Worm (Caenorhabditis elegans): ENCODE measurements around the gene suds-3.

suds-3 gene

DNA sequence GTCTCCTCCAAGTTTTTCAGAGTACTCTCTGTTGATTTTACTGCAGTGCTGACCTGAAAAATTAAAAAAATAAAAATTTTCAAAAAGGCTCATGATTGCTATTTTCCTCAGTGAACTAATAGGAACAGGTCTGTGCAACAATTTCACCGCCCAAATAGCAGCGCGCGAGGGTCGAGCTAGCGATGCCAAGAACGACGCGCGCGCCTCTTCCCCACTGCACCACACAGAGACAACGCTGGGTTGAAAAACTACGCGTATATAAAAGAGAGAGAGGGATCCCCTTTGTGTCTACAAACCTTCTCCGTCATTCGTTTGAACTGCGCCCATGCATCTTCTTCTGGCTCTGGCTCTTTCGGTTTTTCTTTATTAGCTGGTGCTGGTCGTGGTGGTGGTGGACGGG, 39.3 kb downstream of the suds-3 start (continued):
- TF ChIP-seq pqm-1 (tag; optimal IDR thresholded peaks at IDR 0.05) (peak; percentile 90), ceh-24 (tag; optimal IDR thresholded peaks at IDR 0.05) (peak; percentile 68), hlh-8 (tag; optimal IDR thresholded peaks at IDR 0.05) (peak; percentile 79), ceh-30 (tag; optimal IDR thresholded peaks at IDR 0.05) (peak; percentile 38), zip-5 (tag; optimal IDR thresholded peaks at IDR 0.05) (peak; percentile 74), tbx-2 (tag; optimal IDR thresholded peaks at IDR 0.05) (peak; percentile 89), fkh-10 (GFP tag; optimal IDR thresholded peaks at IDR 0.05) (peak; percentile 15), elt-4 (tag; optimal IDR thresholded peaks at IDR 0.05) (peak; percentile 87), fax-1 (tag; optimal IDR thresholded peaks at IDR 0.05) (peak; percentile 85), nhr-11 (tag; optimal IDR thresholded peaks at IDR 0.05) (no peak), sdc-2 (tag; optimal IDR thresholded peaks at IDR 0.05) (peak; percentile 85), unc-86 (tag; optimal IDR thresholded peaks at IDR 0.05) (peak; percentile 95), ttx-3 (tag; optimal IDR thresholded peaks at IDR 0.05) (peak; percentile 96), pros-1 (tag; optimal IDR thresholded peaks at IDR 0.05) (peak; percentile 60), syd-9 (tag; optimal IDR thresholded peaks at IDR 0.05) (peak; percentile 96), K09A11.1 (tag; optimal IDR thresholded peaks at IDR 0.05; ENCODE audit: insufficient read depth) (peak; percentile 61), ceh-14 (tag; optimal IDR thresholded peaks at IDR 0.05) (peak; percentile 95)

DNA sequence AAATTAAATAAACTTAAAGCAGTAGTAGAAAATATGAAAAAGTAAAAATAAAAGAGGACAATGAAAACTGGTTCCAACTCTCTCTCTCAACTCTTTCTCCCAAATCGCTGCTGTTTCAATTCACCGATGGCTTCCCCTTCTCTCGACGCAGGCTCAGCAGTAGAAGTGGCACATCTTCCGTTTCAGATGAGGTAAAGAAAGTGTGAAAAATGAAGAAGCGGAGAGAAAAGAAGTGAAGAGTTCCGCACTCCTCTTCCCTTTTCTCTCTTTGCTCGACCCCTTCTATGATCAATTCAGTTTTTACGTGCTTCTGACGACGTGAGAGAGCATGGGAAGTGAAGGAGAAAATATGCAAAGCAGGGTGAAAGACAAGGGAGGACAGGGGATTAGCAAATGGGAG, 43.4 kb downstream of the suds-3 start:
- TF ChIP-seq tbx-2 (tag; optimal IDR thresholded peaks at IDR 0.05), result no peak
- no peak for TF ChIP-seq lim-6 (tag; optimal IDR thresholded peaks at IDR 0.05)
- no peak for TF ChIP-seq ceh-22 (tag; optimal IDR thresholded peaks at IDR 0.05)
- no peak for TF ChIP-seq K02D7.2 (tag; optimal IDR thresholded peaks at IDR 0.05)
- no peak for TF ChIP-seq hlh-30 (tag; optimal IDR thresholded peaks at IDR 0.05; ENCODE audit: insufficient read depth)
- TF ChIP-seq ets-4 (tag; optimal IDR thresholded peaks at IDR 0.05), result no peak
- TF ChIP-seq nhr-232 (tag; optimal IDR thresholded peaks at IDR 0.05), result no peak
- peak; percentile 28 for TF ChIP-seq nfya-1 (tag; optimal IDR thresholded peaks at IDR 0.05)
- TF ChIP-seq ceh-24 (tag; optimal IDR thresholded peaks at IDR 0.05), result no peak
- no peak for TF ChIP-seq C08G9.2 (tag; optimal IDR thresholded peaks at IDR 0.05)
- no peak for TF ChIP-seq ceh-18 (tag; optimal IDR thresholded peaks at IDR 0.05)
- no peak for TF ChIP-seq ttx-3 (tag; optimal IDR thresholded peaks at IDR 0.05)
- TF ChIP-seq unc-42 (tag; optimal IDR thresholded peaks at IDR 0.05), result peak; percentile 62
- TF ChIP-seq unc-86 (tag; optimal IDR thresholded peaks at IDR 0.05), result no peak
- peak; percentile 30 for TF ChIP-seq ceh-31 (tag; optimal IDR thresholded peaks at IDR 0.05)
- no peak for TF ChIP-seq npax-4 (tag; optimal IDR thresholded peaks at IDR 0.05)
- TF ChIP-seq madf-2 (tag; optimal IDR thresholded peaks at IDR 0.05), result no peak

ce11 chrV:9976138-9976537, 45.3 kb downstream of the suds-3 start, which contains the start of gene unc-41:
Gene unc-41, minus strand, starts transcription at chrV:9976238.
- no peak for TF ChIP-seq odd-2 (tag; optimal IDR thresholded peaks at IDR 0.05)
- TF ChIP-seq mec-3 (tag; optimal IDR thresholded peaks at IDR 0.05; ENCODE audit: borderline replicate concordance), result no peak

ce11 chrV:9977211-9977610, 46.4 kb downstream of the suds-3 start:
- TF ChIP-seq dve-1 (tag; optimal IDR thresholded peaks at IDR 0.05) (no peak), eyg-1 (tag; optimal IDR thresholded peaks at IDR 0.05) (no peak), hlh-15 (tag; optimal IDR thresholded peaks at IDR 0.05) (no peak), unc-42 (tag; optimal IDR thresholded peaks at IDR 0.05) (peak; percentile 54), zip-5 (tag; optimal IDR thresholded peaks at IDR 0.05) (no peak), ceh-19 (GFP tag; optimal IDR thresholded peaks at IDR 0.05) (no peak), C38D4.7 (GFP tag; optimal IDR thresholded peaks at IDR 0.05) (no peak), ets-4 (tag; optimal IDR thresholded peaks at IDR 0.05) (no peak)
